Fruit fly (Drosophila melanogaster): ENCODE measurements around the gene Hr83.
A peak's percentile ranks its signal among the peaks of the same experiment; 100 is the strongest.

dm6 chr3R:6350755-6351154, 1.7 kb downstream of the Hr83 start, which contains the start of gene Pak:
- no peak for TF ChIP-seq CG7368 (GFP tag; optimal IDR thresholded peaks at IDR 0.05)
- TF ChIP-seq CG11762 (GFP tag; optimal IDR thresholded peaks at IDR 0.05; ENCODE audit: insufficient read depth): no peak
- TF ChIP-seq fd85E (GFP tag; optimal IDR thresholded peaks at IDR 0.05): no peak
- TF ChIP-seq dac (GFP tag; optimal IDR thresholded peaks at IDR 0.05): no peak
- TF ChIP-seq CG34406 (GFP tag; optimal IDR thresholded peaks at IDR 0.05): no peak
- TF ChIP-seq CG31627 (GFP tag; optimal IDR thresholded peaks at IDR 0.05): peak; percentile 10

Measured in whole organism, prepupa.